Fruit fly (Drosophila melanogaster): ENCODE results near the gene Antp.

The Antp gene

dm6 chr3R:6932780-6933347 is 66.2 kb downstream of the Antp start:
- TF ChIP-seq rn (GFP tag; IDR thresholded peaks at IDR 0.05) (no peak), fd96Ca (GFP tag; IDR thresholded peaks at IDR 0.05) (peak; percentile 13; the same call in 1 of the 3 replicates), Pif1B (GFP tag; optimal IDR thresholded peaks at IDR 0.05) (no peak), Pif1A (GFP tag; optimal IDR thresholded peaks at IDR 0.05) (no peak), CG12605 (GFP tag; IDR thresholded peaks at IDR 0.05) (no peak), CG17806 (tag; optimal IDR thresholded peaks at IDR 0.05) (no peak), gl (tag; optimal IDR thresholded peaks at IDR 0.05) (no peak), D1 (tag; optimal IDR thresholded peaks at IDR 0.05) (no peak), CG8159 (tag; optimal IDR thresholded peaks at IDR 0.05) (peak; percentile 21), CG8301 (tag; optimal IDR thresholded peaks at IDR 0.05) (peak; percentile 17), Ets98B (GFP tag; IDR thresholded peaks at IDR 0.05) (no peak), CG34367 (tag; optimal IDR thresholded peaks at IDR 0.05) (no peak), CG13204 (GFP tag; optimal IDR thresholded peaks at IDR 0.05) (no peak), EcR (GFP tag; optimal IDR thresholded peaks at IDR 0.05) (no peak), Snoo (tag; optimal IDR thresholded peaks at IDR 0.05) (no peak), CG4496 (GFP tag; IDR thresholded peaks at IDR 0.05) (peak; percentile 55; the same call in 1 of the 3 replicates), CG32121 (GFP tag; IDR thresholded peaks at IDR 0.05) (no peak), CG9948 (tag; optimal IDR thresholded peaks at IDR 0.05) (no peak), CG10348 (GFP tag; IDR thresholded peaks at IDR 0.05) (no peak), CG15710 (tag; optimal IDR thresholded peaks at IDR 0.05) (peak; percentile 3), CG14655 (GFP tag; optimal IDR thresholded peaks at IDR 0.05) (peak; percentile 49)

- TF ChIP-seq EcR (GFP tag; optimal IDR thresholded peaks at IDR 0.05), result no peak
- no peak for TF ChIP-seq CG10348 (GFP tag; IDR thresholded peaks at IDR 0.05)
- TF ChIP-seq D1 (tag; optimal IDR thresholded peaks at IDR 0.05), result no peak
- no peak for TF ChIP-seq fd96Ca (GFP tag; IDR thresholded peaks at IDR 0.05)
- no peak for TF ChIP-seq CG32121 (GFP tag; IDR thresholded peaks at IDR 0.05)
- TF ChIP-seq CG12605 (GFP tag; IDR thresholded peaks at IDR 0.05), result no peak
Measured at dm6 chr3R:6932040-6932439, 67.0 kb downstream of the Antp start.

- TF ChIP-seq fd96Ca (GFP tag; IDR thresholded peaks at IDR 0.05) (0 out of 3 replicates have a peak, but pooled peaks have one; percentile 27), CG32121 (GFP tag; IDR thresholded peaks at IDR 0.05) (peak; percentile 16; the same call in 1 of the 2 replicates), CG13204 (GFP tag; optimal IDR thresholded peaks at IDR 0.05) (peak; percentile 9), CG4496 (GFP tag; IDR thresholded peaks at IDR 0.05) (peak; percentile 51; the same call in 1 of the 3 replicates), CG10348 (GFP tag; IDR thresholded peaks at IDR 0.05) (no peak)
Measured at dm6 chr3R:6930447-6930846, 68.6 kb downstream of the Antp start.

dm6 chr3R:6929151-6929550 is 69.9 kb downstream of the Antp start:
- TF ChIP-seq CG8301 (tag; optimal IDR thresholded peaks at IDR 0.05) (peak; percentile 43), CG10348 (GFP tag; IDR thresholded peaks at IDR 0.05) (no peak), EcR (GFP tag; optimal IDR thresholded peaks at IDR 0.05) (no peak), CG14655 (GFP tag; optimal IDR thresholded peaks at IDR 0.05) (peak; percentile 51), CG34367 (tag; optimal IDR thresholded peaks at IDR 0.05) (no peak), CG4496 (GFP tag; IDR thresholded peaks at IDR 0.05) (no peak), CG9948 (tag; optimal IDR thresholded peaks at IDR 0.05) (no peak)

dm6 chr3R:6924235-6924634 is 74.8 kb downstream of the Antp start:
- TF ChIP-seq rn (GFP tag; IDR thresholded peaks at IDR 0.05) (no peak), CG13204 (GFP tag; optimal IDR thresholded peaks at IDR 0.05) (no peak)

- TF ChIP-seq EcR (GFP tag; optimal IDR thresholded peaks at IDR 0.05), result peak; percentile 27
- TF ChIP-seq CG4496 (GFP tag; IDR thresholded peaks at IDR 0.05), result no peak
- peak; percentile 74 for TF ChIP-seq CG13204 (GFP tag; optimal IDR thresholded peaks at IDR 0.05)
- no peak for TF ChIP-seq Snoo (tag; optimal IDR thresholded peaks at IDR 0.05)
Measured at dm6 chr3R:6923189-6923588, 75.8 kb downstream of the Antp start.

- TF ChIP-seq CG14655 (GFP tag; optimal IDR thresholded peaks at IDR 0.05) (no peak), CG34367 (tag; optimal IDR thresholded peaks at IDR 0.05) (no peak), Pif1B (GFP tag; optimal IDR thresholded peaks at IDR 0.05) (no peak), Ets98B (GFP tag; IDR thresholded peaks at IDR 0.05) (no peak), CG15710 (tag; optimal IDR thresholded peaks at IDR 0.05) (no peak), CG8159 (tag; optimal IDR thresholded peaks at IDR 0.05) (no peak), CG8301 (tag; optimal IDR thresholded peaks at IDR 0.05) (no peak), fd96Ca (GFP tag; IDR thresholded peaks at IDR 0.05) (no peak), EcR (GFP tag; optimal IDR thresholded peaks at IDR 0.05) (no peak), CG17806 (tag; optimal IDR thresholded peaks at IDR 0.05) (no peak), CG32121 (GFP tag; IDR thresholded peaks at IDR 0.05) (no peak), CG12605 (GFP tag; IDR thresholded peaks at IDR 0.05) (no peak), CG10348 (GFP tag; IDR thresholded peaks at IDR 0.05) (no peak)
Measured at dm6 chr3R:6921256-6921966, 77.6 kb downstream of the Antp start.

All from whole organism, pupa.